Fruit fly (Drosophila melanogaster): Measurements from ENCODE around the gene Nek2.

Gene Nek2

dm6 chrX:7923063-7923462 is 31.6 kb upstream of the Nek2 start:
- TF ChIP-seq CG8478 (optimal IDR thresholded peaks at IDR 0.05) (peak; percentile 83), Scr (GFP tag; IDR thresholded peaks at IDR 0.05; ENCODE audit: partially characterized antibody) (0 out of 2 replicates have a peak, but pooled peaks have one; percentile 14), CG6683 (GFP tag; optimal IDR thresholded peaks at IDR 0.05) (no peak), cas (GFP tag; IDR thresholded peaks at IDR 0.05) (no peak), chinmo (GFP tag; IDR thresholded peaks at IDR 0.05; ENCODE audit: partially characterized antibody) (0 out of 4 replicates have a peak, but pooled peaks have one; percentile 37), cg (GFP tag; optimal IDR thresholded peaks at IDR 0.05) (peak; percentile 92), Dfd (GFP tag; optimal IDR thresholded peaks at IDR 0.05) (peak in 1 of 2 experiments; percentile 41)

- TF ChIP-seq CG17802 (tag; optimal IDR thresholded peaks at IDR 0.05) (peak; percentile 17), crc (GFP tag; optimal IDR thresholded peaks at IDR 0.05) (peak; percentile 73), Lpt (GFP tag; optimal IDR thresholded peaks at IDR 0.05) (no peak), CG8290 (GFP tag; optimal IDR thresholded peaks at IDR 0.05) (peak; percentile 68), CG8290 (tag; optimal IDR thresholded peaks at IDR 0.05) (peak in 1 of 2 experiments; percentile 14), gcm (GFP tag; optimal IDR thresholded peaks at IDR 0.05) (peak; percentile 48), ind (GFP tag; optimal IDR thresholded peaks at IDR 0.05) (no peak), croc (GFP tag; conservative IDR thresholded peaks at IDR 0.05) (peak; percentile 46; the same call in 2 of the 3 replicates), gcm2 (GFP tag; optimal IDR thresholded peaks at IDR 0.05) (no peak), Rx (GFP tag; IDR thresholded peaks at IDR 0.05) (peak; percentile 72), CG31388 (GFP tag; optimal IDR thresholded peaks at IDR 0.05) (peak; percentile 8), H15 (GFP tag; IDR thresholded peaks at IDR 0.05) (peak; percentile 85), dmrt11E (tag; optimal IDR thresholded peaks at IDR 0.05) (peak; percentile 74), jing (GFP tag; optimal IDR thresholded peaks at IDR 0.05) (no peak), pita (GFP tag; optimal IDR thresholded peaks at IDR 0.05) (no peak), slou (GFP tag; optimal IDR thresholded peaks at IDR 0.05) (peak; percentile 64), CG13424 (tag; optimal IDR thresholded peaks at IDR 0.05) (peak; percentile 82), CG31365 (tag; optimal IDR thresholded peaks at IDR 0.05) (peak; percentile 36), CG15011 (GFP tag; optimal IDR thresholded peaks at IDR 0.05) (no peak), CG3281 (GFP tag; optimal IDR thresholded peaks at IDR 0.05) (peak; percentile 64), Doc2 (GFP tag; IDR thresholded peaks at IDR 0.05) (no peak), grn (GFP tag; optimal IDR thresholded peaks at IDR 0.05) (no peak), cas (GFP tag; IDR thresholded peaks at IDR 0.05) (peak; percentile 45; the same call in 1 of the 2 replicates), grau (tag; optimal IDR thresholded peaks at IDR 0.05) (no peak), CG8388 (GFP tag; optimal IDR thresholded peaks at IDR 0.05) (peak; percentile 68), jumu (GFP tag; optimal IDR thresholded peaks at IDR 0.05) (peak; percentile 86), sug (tag; optimal IDR thresholded peaks at IDR 0.05) (peak; percentile 72), CG14710 (tag; optimal IDR thresholded peaks at IDR 0.05) (peak; percentile 82), CG14860 (GFP tag; IDR thresholded peaks at IDR 0.05; ENCODE audit: partially characterized antibody) (peak; percentile 93), BtbVII (GFP tag; optimal IDR thresholded peaks at IDR 0.05) (peak; percentile 9), Hey (tag; optimal IDR thresholded peaks at IDR 0.05) (no peak), BEAF-32 (GFP tag; optimal IDR thresholded peaks at IDR 0.05) (peak; percentile 95), CG33213 (GFP tag; optimal IDR thresholded peaks at IDR 0.05) (peak; percentile 72), CG12236 (GFP tag; optimal IDR thresholded peaks at IDR 0.05) (peak; percentile 34), CG8281 (tag; optimal IDR thresholded peaks at IDR 0.05) (no peak), da (GFP tag; optimal IDR thresholded peaks at IDR 0.05) (peak; percentile 26), danr (GFP tag; IDR thresholded peaks at IDR 0.05) (peak; percentile 71; the same call in 1 of the 2 replicates), CG13894 (tag; optimal IDR thresholded peaks at IDR 0.05) (no peak), CG10274 (GFP tag; optimal IDR thresholded peaks at IDR 0.05) (no peak), fd96Cb (tag; optimal IDR thresholded peaks at IDR 0.05) (peak; percentile 51), Gug (GFP tag; IDR thresholded peaks at IDR 0.05) (peak; percentile 78; the same call in 3 of the 4 replicates), her (GFP tag; optimal IDR thresholded peaks at IDR 0.05) (peak; percentile 87), Dip3 (GFP tag; optimal IDR thresholded peaks at IDR 0.05) (peak; percentile 74)
Measured at dm6 chrX:7920081-7920688, 28.7 kb upstream of the Nek2 start, which contains the start of the genes hdm and Ykt6. hdm (minus strand) TSS chrX:7920131. Ykt6 (plus strand) TSS chrX:7920409.

All from whole organism, embryonic.